Worm (Caenorhabditis elegans) whole organism, young adult: ENCODE results near the gene R02F11.2.

Experiments
- B0035.1 ChIP-seq: sonication (generic microtip); optimal IDR thresholded peaks from 2 replicates; lab custom pipeline; 2016; ENCODE audit warnings: missing genetic modification characterization, mild to moderate bottlenecking, missing compliant biosample characterization, missing genotype, missing genetic modification reagents
- C06A6.2 ChIP-seq: fragments of 200-800 bp; sonication (Bioruptor generic); conservative IDR thresholded peaks from 2 replicates; pipeline ENCODE4 v1.3.6; 2022; ENCODE audit warnings: missing genetic modification characterization, missing compliant biosample characterization
- C17E4.6 ChIP-seq: fragments of 200-800 bp; sonication (Bioruptor generic); IDR thresholded peaks from 2 replicates; pipeline ENCODE4 v1.3.6; 2022; ENCODE audit warnings: missing genetic modification reagents, missing genetic modification characterization, missing compliant biosample characterization
- F10E7.11 ChIP-seq: sonication (generic microtip); optimal IDR thresholded peaks from 2 replicates; lab custom pipeline; 2017; ENCODE audit warnings: mild to moderate bottlenecking, missing genetic modification characterization, moderate library complexity, missing compliant biosample characterization
- F55B11.4 ChIP-seq: sonication (generic microtip); optimal IDR thresholded peaks from 2 replicates; lab custom pipeline; 2016; ENCODE audit warnings: missing compliant biosample characterization, missing genetic modification characterization, borderline replicate concordance; ENCODE audit not compliant: insufficient read depth
- Y79H2A.3 ChIP-seq: fragments of 200-800 bp; sonication (Bioruptor generic); conservative IDR thresholded peaks from 2 replicates; pipeline ENCODE4 v1.3.6; 2022; ENCODE audit warnings: missing genetic modification reagents, missing genetic modification characterization, missing compliant biosample characterization
- aptf-2 ChIP-seq: fragments of 200-800 bp; sonication (Bioruptor generic); conservative IDR thresholded peaks from 2 replicates; pipeline ENCODE4 v1.3.6; 2022; ENCODE audit warnings: missing genetic modification reagents, missing genetic modification characterization, missing compliant biosample characterization
- atf-7 ChIP-seq: sonication (generic microtip); optimal IDR thresholded peaks from 2 replicates; lab custom pipeline; 2017; ENCODE audit warnings: mild to moderate bottlenecking, missing genetic modification characterization, missing compliant biosample characterization
- athp-1 ChIP-seq: sonication (generic microtip); optimal IDR thresholded peaks from 2 replicates; lab custom pipeline; 2017; ENCODE audit warnings: mild to moderate bottlenecking, missing genetic modification characterization, missing compliant biosample characterization
- attf-6 ChIP-seq: fragments of 200-800 bp; sonication (Bioruptor generic); IDR thresholded peaks from 2 replicates; pipeline ENCODE4 v1.3.6; 2022; ENCODE audit warnings: missing genetic modification reagents, missing genetic modification characterization, missing compliant biosample characterization
- bed-2 ChIP-seq: fragments of 200-800 bp; sonication (Bioruptor generic); IDR thresholded peaks from 2 replicates; pipeline ENCODE4 v1.3.6; 2022; ENCODE audit warnings: missing genetic modification reagents, missing genetic modification characterization, missing compliant biosample characterization
- cebp-1 ChIP-seq, 2 experiments: fragments of 200-800 bp in 1 of 2; sonication (Bioruptor generic) in 1 of 2; sonication (generic microtip) in 1 of 2; IDR thresholded peaks in 1 of 2; optimal IDR thresholded peaks in 1 of 2; 2 replicates each; pipeline versions ENCODE4 v1.3.6 to Lab custom; 2017 to 2022; ENCODE audit warnings: missing compliant biosample characterization in 2 of 2, missing genetic modification characterization in 2 of 2, mild to moderate bottlenecking in 1 of 2, missing genetic modification reagents in 1 of 2, moderate library complexity in 1 of 2
- ceh-100 ChIP-seq: fragments of 200-800 bp; sonication (Bioruptor generic); IDR thresholded peaks from 2 replicates; pipeline ENCODE4 v1.3.6; 2022; ENCODE audit warnings: missing genetic modification reagents, missing genetic modification characterization, missing compliant biosample characterization
- ceh-91 ChIP-seq: fragments of 200-800 bp; sonication (Bioruptor generic); IDR thresholded peaks from 2 replicates; pipeline ENCODE4 v1.3.6; 2022; ENCODE audit warnings: missing genetic modification reagents, missing genetic modification characterization, missing compliant biosample characterization
- dpl-1 ChIP-seq: fragments of 150-350 bp; optimal IDR thresholded peaks from 2 replicates; lab custom pipeline; 2014; ENCODE audit warnings: missing biosample characterization, missing genetic modification reagents, missing genetic modification characterization
- egl-18 ChIP-seq: fragments of 200-800 bp; sonication (Bioruptor generic); IDR thresholded peaks from 2 replicates; pipeline ENCODE4 v1.3.6; 2022; ENCODE audit warnings: missing genetic modification reagents, missing genetic modification characterization, missing compliant biosample characterization
- egl-44 ChIP-seq: fragments of 200-800 bp; sonication (Bioruptor generic); IDR thresholded peaks from 2 replicates; pipeline ENCODE4 v1.3.6; 2022; ENCODE audit warnings: missing genetic modification reagents, missing genetic modification characterization, missing compliant biosample characterization
- ekl-4 ChIP-seq: fragments of 200-800 bp; sonication (Bioruptor generic); IDR thresholded peaks from 2 replicates; pipeline ENCODE4 v1.3.6; 2022; ENCODE audit warnings: missing genetic modification reagents, missing genetic modification characterization, missing compliant biosample characterization
- ets-4 ChIP-seq: fragments of 200-800 bp; sonication (Bioruptor generic); optimal IDR thresholded peaks from 2 replicates; lab custom pipeline; 2018; ENCODE audit warnings: mild to moderate bottlenecking, missing genetic modification characterization, missing compliant biosample characterization
- fkh-3 ChIP-seq: sonication (generic microtip); optimal IDR thresholded peaks from 2 replicates; lab custom pipeline; 2016; ENCODE audit warnings: mild to moderate bottlenecking, missing genetic modification characterization, missing compliant biosample characterization
- gei-17 ChIP-seq: fragments of 200-800 bp; sonication (Bioruptor generic); optimal IDR thresholded peaks from 2 replicates; lab custom pipeline; 2018; ENCODE audit warnings: mild to moderate bottlenecking, missing genetic modification characterization, missing compliant biosample characterization
- him-1 ChIP-seq: sonication (generic microtip); optimal IDR thresholded peaks from 2 replicates; lab custom pipeline; 2016; ENCODE audit warnings: missing genotype, missing genetic modification reagents, missing genetic modification characterization, missing compliant biosample characterization
- hmg-1.2 ChIP-seq: fragments of 200-800 bp; sonication (Bioruptor generic); IDR thresholded peaks from 2 replicates; pipeline ENCODE4 v1.3.6; 2022; ENCODE audit warnings: missing genetic modification reagents, missing genetic modification characterization, missing compliant biosample characterization
- hmg-20 ChIP-seq: fragments of 200-800 bp; sonication (Bioruptor generic); IDR thresholded peaks from 2 replicates; pipeline ENCODE4 v1.3.6; 2022; ENCODE audit warnings: missing genetic modification reagents, missing genetic modification characterization, missing compliant biosample characterization
- hsf-1 ChIP-seq: fragments of 200-800 bp; sonication (Bioruptor generic); IDR thresholded peaks from 2 replicates; pipeline ENCODE4 v1.3.6; 2022; ENCODE audit warnings: missing genetic modification reagents, missing genetic modification characterization, missing compliant biosample characterization
- let-607 ChIP-seq, 2 experiments: fragments of 200-800 bp in 1 of 2; sonication (Bioruptor generic) in 1 of 2; sonication (generic microtip) in 1 of 2; optimal IDR thresholded peaks; 2 replicates each; lab custom pipeline; 2016 to 2018; ENCODE audit warnings: mild to moderate bottlenecking in 2 of 2, missing compliant biosample characterization in 2 of 2, missing genetic modification characterization in 2 of 2, moderate library complexity in 2 of 2, missing genotype in 1 of 2
- lin-26 ChIP-seq: fragments of 200-800 bp; sonication (Bioruptor generic); IDR thresholded peaks from 2 replicates; pipeline ENCODE4 v1.3.6; 2022; ENCODE audit warnings: missing genetic modification reagents, missing genetic modification characterization, missing compliant biosample characterization
- lir-1 ChIP-seq: fragments of 200-800 bp; sonication (Bioruptor generic); conservative IDR thresholded peaks from 2 replicates; pipeline ENCODE4 v1.3.6; 2022; ENCODE audit warnings: missing genetic modification reagents, missing genetic modification characterization, missing compliant biosample characterization
- lsl-1 ChIP-seq: fragments of 200-800 bp; sonication (Bioruptor generic); optimal IDR thresholded peaks from 2 replicates; lab custom pipeline; 2018; ENCODE audit warnings: mild to moderate bottlenecking, missing genetic modification characterization, moderate library complexity, missing compliant biosample characterization
- madf-8 ChIP-seq: fragments of 200-800 bp; sonication (Bioruptor generic); conservative IDR thresholded peaks from 2 replicates; pipeline ENCODE4 v1.3.6; 2022; ENCODE audit warnings: missing genetic modification reagents, missing genetic modification characterization, missing compliant biosample characterization
- nhr-27 ChIP-seq: fragments of 200-800 bp; sonication (Bioruptor generic); optimal IDR thresholded peaks from 2 replicates; lab custom pipeline; 2018; ENCODE audit warnings: mild to moderate bottlenecking, missing genetic modification characterization, moderate library complexity, missing compliant biosample characterization
- nhr-80 ChIP-seq: sonication (generic microtip); optimal IDR thresholded peaks from 2 replicates; lab custom pipeline; 2016; ENCODE audit warnings: missing genetic modification characterization, missing compliant biosample characterization
- pbrm-1 ChIP-seq: fragments of 200-800 bp; sonication (Bioruptor generic); IDR thresholded peaks from 2 replicates; pipeline ENCODE4 v1.3.6; 2022; ENCODE audit warnings: missing genetic modification reagents, missing genetic modification characterization, missing compliant biosample characterization
- rcor-1 ChIP-seq: fragments of 200-800 bp; sonication (Bioruptor generic); IDR thresholded peaks from 2 replicates; pipeline ENCODE4 v1.3.6; 2022; ENCODE audit warnings: missing genetic modification reagents, missing genetic modification characterization, missing compliant biosample characterization
- snpc-1.1 ChIP-seq: sonication (generic microtip); optimal IDR thresholded peaks from 2 replicates; lab custom pipeline; 2017; ENCODE audit warnings: missing genetic modification characterization, mild to moderate bottlenecking, missing compliant biosample characterization, antibody characterized with exemption, moderate library complexity, missing genotype, missing genetic modification reagents; ENCODE audit not compliant: insufficient read depth
- snpc-1.3 ChIP-seq: sonication (generic microtip); optimal IDR thresholded peaks from 2 replicates; lab custom pipeline; 2017; ENCODE audit warnings: missing genetic modification characterization, mild to moderate bottlenecking, missing compliant biosample characterization, antibody characterized with exemption, moderate library complexity, missing genotype, missing genetic modification reagents; ENCODE audit not compliant: insufficient read depth
- snpc-3.4 ChIP-seq: sonication (generic microtip); optimal IDR thresholded peaks from 2 replicates; lab custom pipeline; 2017; ENCODE audit warnings: missing genetic modification characterization, mild to moderate bottlenecking, missing compliant biosample characterization, antibody characterized with exemption, moderate library complexity, missing genotype, missing genetic modification reagents
- snpc-4 ChIP-seq, 5 experiments: fragments of 150-350 bp in 1 of 5; sonication (generic microtip) in 4 of 5; optimal IDR thresholded peaks; 2 replicates each; lab custom pipeline; 2014 to 2018; ENCODE audit warnings: missing genetic modification characterization in 5 of 5, missing biosample characterization in 3 of 5, antibody characterized with exemption in 2 of 5, mild to moderate bottlenecking in 2 of 5, missing compliant biosample characterization in 2 of 5, missing genotype in 2 of 5, moderate library complexity in 2 of 5, missing genetic modification reagents in 1 of 5
- tbp1 ChIP-seq: fragments of 200-800 bp; sonication (Bioruptor generic); optimal IDR thresholded peaks from 2 replicates; lab custom pipeline; 2018; ENCODE audit warnings: mild to moderate bottlenecking, missing genetic modification characterization, missing compliant biosample characterization
- tbx-9 ChIP-seq: sonication (generic microtip); optimal IDR thresholded peaks from 2 replicates; lab custom pipeline; 2016; ENCODE audit warnings: borderline replicate concordance, missing genetic modification characterization, inconsistent platforms, missing compliant biosample characterization
- unc-130 ChIP-seq: sonication (generic microtip); optimal IDR thresholded peaks from 2 replicates; lab custom pipeline; 2016; ENCODE audit warnings: missing genetic modification reagents, missing genetic modification characterization, missing compliant biosample characterization
- zfh-2 ChIP-seq: fragments of 200-800 bp; sonication (Bioruptor generic); conservative IDR thresholded peaks from 2 replicates; pipeline ENCODE4 v1.3.6; 2022; ENCODE audit warnings: missing genetic modification reagents, missing genetic modification characterization, missing compliant biosample characterization
- zim-3 ChIP-seq: sonication (generic microtip); optimal IDR thresholded peaks from 2 replicates; lab custom pipeline; 2017; ENCODE audit warnings: mild to moderate bottlenecking, missing genetic modification characterization, moderate library complexity, missing compliant biosample characterization
- ztf-26 ChIP-seq: sonication (generic microtip); optimal IDR thresholded peaks from 2 replicates; lab custom pipeline; 2017; ENCODE audit warnings: missing genetic modification characterization, missing compliant biosample characterization
- ztf-28 ChIP-seq: fragments of 200-800 bp; sonication (Bioruptor generic); IDR thresholded peaks from 2 replicates; pipeline ENCODE4 v1.3.6; 2022; ENCODE audit warnings: missing genetic modification reagents, missing genetic modification characterization, missing compliant biosample characterization

The R02F11.2 gene

ce11 chrV:4823683-4824391, 29.4 kb downstream of the R02F11.2 start (continued):
- no peak for TF ChIP-seq attf-6 (GFP tag; lab: Robert Waterston, UW)
- no peak for TF ChIP-seq ets-4 (GFP tag; lab: Kevin White, UChicago)
- no peak for TF ChIP-seq F55B11.4 (tag; lab: Kevin White, UChicago)
- TF ChIP-seq ztf-26 (tag; lab: Kevin White, UChicago), result peak; percentile 92
- TF ChIP-seq lsl-1 (GFP tag; lab: Kevin White, UChicago), result peak; percentile 1
- TF ChIP-seq atf-7 (tag; lab: Kevin White, UChicago), result peak; percentile 87
- TF ChIP-seq F10E7.11 (tag; lab: Kevin White, UChicago), result peak; percentile 92
- peak; percentile 69 for TF ChIP-seq gei-17 (GFP tag; lab: Kevin White, UChicago)
- TF ChIP-seq dpl-1, result no peak
- peak; percentile 3 for TF ChIP-seq tbp1 (GFP tag; lab: Kevin White, UChicago)
- no peak for TF ChIP-seq snpc-4 (GFP tag; optimal IDR thresholded peaks at IDR 0.05; lab: Kevin White, UChicago)
- TF ChIP-seq snpc-4 (tag; optimal IDR thresholded peaks at IDR 0.05; lab: Kevin White, UChicago), result peak in 2 of 4 experiments; percentile 30 to 37
- peak; percentile 46 for TF ChIP-seq C06A6.2 (GFP tag; lab: Robert Waterston, UW)
- TF ChIP-seq aptf-2 (GFP tag; lab: Robert Waterston, UW), result no peak
- TF ChIP-seq cebp-1 (GFP tag; IDR thresholded peaks at IDR 0.05; lab: Robert Waterston, UW), result peak; percentile 80
- peak; percentile 96 for TF ChIP-seq cebp-1 (tag; optimal IDR thresholded peaks at IDR 0.05; lab: Kevin White, UChicago)
- no peak for TF ChIP-seq C17E4.6
- TF ChIP-seq unc-130 (GFP tag; lab: Kevin White, UChicago), result peak; percentile 13
- no peak for TF ChIP-seq bed-2 (GFP tag; lab: Robert Waterston, UW)
- TF ChIP-seq hsf-1, result peak; percentile 48; the same call in 1 of the 2 replicates
- TF ChIP-seq zim-3 (tag; lab: Kevin White, UChicago), result peak; percentile 84
- TF ChIP-seq fkh-3 (tag; lab: Kevin White, UChicago), result peak; percentile 48
- TF ChIP-seq nhr-80 (tag; lab: Kevin White, UChicago), result no peak
- no peak for TF ChIP-seq egl-18
- no peak for TF ChIP-seq nhr-27 (tag; lab: Kevin White, UChicago)
- TF ChIP-seq ztf-28 (GFP tag; lab: Robert Waterston, UW), result no peak
- TF ChIP-seq lir-1 (GFP tag; lab: Robert Waterston, UW), result no peak
- no peak for TF ChIP-seq Y79H2A.3
- peak; percentile 7; the same call in 1 of the 2 replicates for TF ChIP-seq ekl-4 (GFP tag; lab: Robert Waterston, UW)
- TF ChIP-seq ceh-100 (GFP tag; lab: Robert Waterston, UW), result no peak
- TF ChIP-seq madf-8, result no peak
- no peak; the same call in 1 of the 2 replicates for TF ChIP-seq hmg-1.2
- peak; percentile 48 for TF ChIP-seq pbrm-1
- no peak for TF ChIP-seq snpc-1.3 (tag; lab: Kevin White, UChicago)
- no peak for TF ChIP-seq snpc-1.1 (tag; lab: Kevin White, UChicago)
- TF ChIP-seq hmg-20 (GFP tag; lab: Robert Waterston, UW), result no peak
- TF ChIP-seq let-607 (tag; optimal IDR thresholded peaks at IDR 0.05; lab: Kevin White, UChicago), result peak in 1 of 2 experiments; percentile 60
- no peak for TF ChIP-seq B0035.1 (tag; lab: Kevin White, UChicago)
- TF ChIP-seq zfh-2 (GFP tag; lab: Robert Waterston, UW), result no peak
- peak; percentile 91 for TF ChIP-seq athp-1 (tag; lab: Kevin White, UChicago)
- TF ChIP-seq tbx-9, result peak; percentile 25
- TF ChIP-seq him-1 (tag; lab: Kevin White, UChicago), result no peak
- TF ChIP-seq ceh-91 (GFP tag; lab: Robert Waterston, UW), result no peak
- peak; percentile 56 for TF ChIP-seq lin-26 (GFP tag; lab: Robert Waterston, UW)
- TF ChIP-seq snpc-3.4 (tag; lab: Kevin White, UChicago), result no peak
- no peak for TF ChIP-seq rcor-1
- TF ChIP-seq egl-44 (GFP tag; lab: Robert Waterston, UW), result no peak
